Worm (Caenorhabditis elegans) whole organism, mixed stage, embryonic: Measurements from ENCODE around the gene ccep-97.

Source experiments
- M03D4.4 ChIP-seq: sonication (generic microtip); optimal IDR thresholded peaks from 2 replicates; lab custom pipeline; 2017; ENCODE audit warnings: mild to moderate bottlenecking, missing genetic modification characterization, missing compliant biosample characterization
- blmp-1 ChIP-seq: fragments of 150-350 bp; optimal IDR thresholded peaks from 2 replicates; lab custom pipeline; 2014; ENCODE audit warnings: missing biosample characterization, missing genetic modification characterization
- ceh-83 ChIP-seq: fragments of 200-800 bp; sonication (Bioruptor generic); optimal IDR thresholded peaks from 2 replicates; lab custom pipeline; 2018; ENCODE audit warnings: mild to moderate bottlenecking, missing genetic modification characterization, missing compliant biosample characterization
- ces-1 ChIP-seq: fragments of 150-350 bp; optimal IDR thresholded peaks from 2 replicates; lab custom pipeline; 2014; ENCODE audit warnings: missing biosample characterization, missing genetic modification reagents, missing genetic modification characterization
- cnd-1 ChIP-seq: fragments of 200-800 bp; sonication (Bioruptor generic); optimal IDR thresholded peaks from 2 replicates; lab custom pipeline; 2018; ENCODE audit warnings: mild to moderate bottlenecking, missing genetic modification characterization, missing compliant biosample characterization
- drap-1 ChIP-seq: fragments of 200-800 bp; sonication (Bioruptor generic); optimal IDR thresholded peaks from 3 replicates; lab custom pipeline; 2018; ENCODE audit warnings: mild to moderate bottlenecking, missing genetic modification characterization, missing compliant biosample characterization
- elt-1 ChIP-seq: sonication (generic microtip); optimal IDR thresholded peaks from 2 replicates; lab custom pipeline; 2017; ENCODE audit warnings: missing genetic modification characterization, mild to moderate bottlenecking, missing compliant biosample characterization, antibody characterized with exemption, moderate library complexity, borderline replicate concordance; ENCODE audit not compliant: insufficient read depth
- elt-3 ChIP-seq: fragments of 150-350 bp; optimal IDR thresholded peaks from 2 replicates; lab custom pipeline; 2014; ENCODE audit warnings: missing biosample characterization, missing genetic modification characterization
- flh-1 ChIP-seq: fragments of 200-800 bp; sonication (Bioruptor generic); optimal IDR thresholded peaks from 2 replicates; lab custom pipeline; 2018; ENCODE audit warnings: mild to moderate bottlenecking, missing genetic modification characterization, moderate library complexity, missing compliant biosample characterization
- ham-2 ChIP-seq: fragments of 200-800 bp; sonication (Bioruptor generic); optimal IDR thresholded peaks from 2 replicates; lab custom pipeline; 2018; ENCODE audit warnings: mild to moderate bottlenecking, missing genetic modification characterization, missing compliant biosample characterization
- hlh-1 ChIP-seq: fragments of 150-350 bp; optimal IDR thresholded peaks from 2 replicates; lab custom pipeline; 2014; ENCODE audit warnings: missing biosample characterization, missing genetic modification reagents, missing genetic modification characterization
- lin-13 ChIP-seq: fragments of 150-350 bp; optimal IDR thresholded peaks from 2 replicates; lab custom pipeline; 2014; ENCODE audit warnings: missing biosample characterization, missing genetic modification characterization
- lin-32 ChIP-seq: fragments of 200-800 bp; sonication (Bioruptor generic); optimal IDR thresholded peaks from 2 replicates; lab custom pipeline; 2018; ENCODE audit warnings: mild to moderate bottlenecking, missing genetic modification characterization, missing compliant biosample characterization
- lsy-2 ChIP-seq: fragments of 150-350 bp; optimal IDR thresholded peaks from 2 replicates; lab custom pipeline; 2014; ENCODE audit warnings: missing biosample characterization, missing genetic modification characterization
- mab-5 ChIP-seq: fragments of 150-350 bp; optimal IDR thresholded peaks from 2 replicates; lab custom pipeline; 2014; ENCODE audit warnings: missing biosample characterization, missing genetic modification characterization
- mep-1 ChIP-seq: fragments of 150-350 bp; optimal IDR thresholded peaks from 2 replicates; lab custom pipeline; 2017; ENCODE audit warnings: missing biosample characterization, missing genetic modification reagents, missing genetic modification characterization, inconsistent platforms
- mls-2 ChIP-seq: sonication (generic microtip); optimal IDR thresholded peaks from 2 replicates; lab custom pipeline; 2016; ENCODE audit warnings: mild to moderate bottlenecking, missing genetic modification characterization, moderate library complexity, missing compliant biosample characterization
- nhr-12 ChIP-seq: fragments of 150-350 bp; optimal IDR thresholded peaks from 2 replicates; lab custom pipeline; 2014; ENCODE audit warnings: missing biosample characterization, missing genetic modification characterization
- nhr-2 ChIP-seq: fragments of 150-350 bp; optimal IDR thresholded peaks from 2 replicates; lab custom pipeline; 2014; ENCODE audit warnings: missing biosample characterization, missing genetic modification characterization
- nhr-237 ChIP-seq: fragments of 150-350 bp; optimal IDR thresholded peaks from 2 replicates; lab custom pipeline; 2014; ENCODE audit warnings: missing biosample characterization, missing genetic modification characterization
- pha-4 ChIP-seq: fragments of 150-350 bp; optimal IDR thresholded peaks from 2 replicates; lab custom pipeline; 2018; ENCODE audit warnings: missing biosample characterization, missing genetic modification reagents, missing genetic modification characterization
- sem-2 ChIP-seq: fragments of 200-800 bp; sonication (Bioruptor generic); optimal IDR thresholded peaks from 2 replicates; lab custom pipeline; 2018; ENCODE audit warnings: mild to moderate bottlenecking, missing genetic modification characterization, missing compliant biosample characterization
- snpc-4 ChIP-seq: fragments of 150-350 bp; optimal IDR thresholded peaks from 2 replicates; lab custom pipeline; 2014; ENCODE audit warnings: missing biosample characterization, missing genetic modification characterization
- sptf-1 ChIP-seq: sonication (generic microtip); optimal IDR thresholded peaks from 2 replicates; lab custom pipeline; 2017; ENCODE audit warnings: mild to moderate bottlenecking, missing genetic modification characterization, moderate library complexity, missing compliant biosample characterization
- tbx-8 ChIP-seq: fragments of 200-800 bp; sonication (Bioruptor generic); optimal IDR thresholded peaks from 2 replicates; lab custom pipeline; 2018; ENCODE audit warnings: mild to moderate bottlenecking, missing genetic modification characterization, moderate library complexity, missing compliant biosample characterization
- unc-120 ChIP-seq: sonication (generic microtip); optimal IDR thresholded peaks from 2 replicates; lab custom pipeline; 2017; ENCODE audit warnings: missing genetic modification characterization, missing compliant biosample characterization; ENCODE audit not compliant: poor library complexity, severe bottlenecking
- unc-39 ChIP-seq: fragments of 150-350 bp; optimal IDR thresholded peaks from 2 replicates; lab custom pipeline; 2014; ENCODE audit warnings: missing biosample characterization, missing genetic modification characterization
- unc-62 ChIP-seq: fragments of 150-350 bp; optimal IDR thresholded peaks from 2 replicates; lab custom pipeline; 2014; ENCODE audit warnings: missing biosample characterization, missing genetic modification reagents, missing genetic modification characterization
- zip-8 ChIP-seq: fragments of 150-350 bp; optimal IDR thresholded peaks from 2 replicates; lab custom pipeline; 2014; ENCODE audit warnings: missing biosample characterization, missing genetic modification characterization
- ztf-11 ChIP-seq: fragments of 150-350 bp; optimal IDR thresholded peaks from 2 replicates; lab custom pipeline; 2014; ENCODE audit warnings: missing biosample characterization, missing genetic modification characterization

The ccep-97 gene

DNA sequence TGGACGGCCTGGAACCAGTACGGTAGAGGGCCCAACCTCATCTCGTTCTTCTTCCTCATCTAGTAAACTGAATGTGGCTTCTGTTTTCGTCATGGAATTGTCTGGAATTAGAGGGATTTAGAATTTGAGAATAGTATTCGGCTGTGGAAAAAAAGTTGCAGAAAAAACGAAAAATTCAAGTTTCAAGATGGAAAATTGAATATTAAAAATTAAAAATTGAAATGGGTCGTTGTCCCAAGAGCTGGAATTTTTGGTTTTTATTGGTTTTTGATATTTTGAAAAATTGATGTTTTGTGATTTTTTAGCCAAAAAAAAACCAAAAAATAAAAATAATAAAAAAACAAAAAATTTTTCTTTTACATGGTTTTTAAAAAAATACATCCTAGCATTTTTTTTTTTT, 12.6 kb downstream of the ccep-97 start, which contains the start of gene R02F11.3:
R02F11.3 (minus strand) TSS at position 101 of the 400 bp plus-strand sequence.
- TF ChIP-seq lin-13 (no peak), M03D4.4 (tag; lab: Kevin White, UChicago) (no peak), blmp-1 (tag; lab: Kevin White, UChicago) (no peak), nhr-2 (no peak), unc-62 (GFP tag; lab: Kevin White, UChicago) (no peak), tbx-8 (GFP tag; lab: Kevin White, UChicago) (no peak), elt-1 (tag; lab: Kevin White, UChicago) (no peak), zip-8 (no peak), ztf-11 (tag; lab: Kevin White, UChicago) (no peak)
- TF ChIP-seq, all 35 proteins: peak for 0

- TF ChIP-seq hlh-1 (no peak), ces-1 (GFP tag; lab: Kevin White, UChicago) (no peak), mls-2 (tag; lab: Kevin White, UChicago) (no peak)
- TF ChIP-seq, all 35 proteins: peak for 0
Measured at ce11 chrV:4801943-4802342, 16.5 kb downstream of the ccep-97 start.

DNA sequence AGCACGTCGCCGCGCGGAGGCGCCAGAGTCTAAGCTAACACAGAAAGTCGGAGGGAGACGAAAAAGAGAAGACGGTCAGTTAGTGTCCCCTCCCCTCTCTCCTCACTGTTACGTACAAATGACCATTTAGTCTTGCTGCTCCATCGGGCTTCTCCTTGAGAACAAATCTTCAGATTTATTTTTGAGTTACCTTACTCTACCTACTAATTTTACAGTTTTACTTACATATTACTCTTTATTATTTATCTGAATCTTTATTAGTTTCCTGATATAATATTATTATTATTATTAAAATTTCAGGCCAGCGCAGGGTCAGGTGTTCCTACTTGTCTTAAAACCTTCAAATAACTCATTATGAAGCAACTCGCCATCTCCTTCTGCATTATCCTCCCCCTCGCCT, 17.7 kb downstream of the ccep-97 start, which contains the start of gene R02F11.1:
R02F11.1 (plus strand) TSS at position 301 of the 400 bp plus-strand sequence.
- TF ChIP-seq zip-8, result no peak
- TF ChIP-seq snpc-4, result no peak

ce11 chrV:4794308-4794707, 24.2 kb downstream of the ccep-97 start, which contains the start of gene R02F11.2:
Gene R02F11.2, plus strand, starts transcription at chrV:4794599.
- TF ChIP-seq zip-8 (no peak), snpc-4 (no peak), lin-13 (no peak), M03D4.4 (tag; lab: Kevin White, UChicago) (no peak), sem-2 (no peak), unc-120 (tag; lab: Kevin White, UChicago) (no peak), lin-32 (no peak), hlh-1 (no peak), drap-1 (no peak), ceh-83 (no peak), unc-39 (tag; lab: Kevin White, UChicago) (no peak), nhr-2 (no peak), nhr-12 (tag; lab: Kevin White, UChicago) (no peak), unc-62 (GFP tag; lab: Kevin White, UChicago) (no peak), mls-2 (tag; lab: Kevin White, UChicago) (no peak), nhr-237 (tag; lab: Kevin White, UChicago) (no peak), blmp-1 (tag; lab: Kevin White, UChicago) (no peak), sptf-1 (tag; lab: Kevin White, UChicago) (no peak), ces-1 (GFP tag; lab: Kevin White, UChicago) (no peak)
- TF ChIP-seq, all 35 proteins: peak for 0

DNA sequence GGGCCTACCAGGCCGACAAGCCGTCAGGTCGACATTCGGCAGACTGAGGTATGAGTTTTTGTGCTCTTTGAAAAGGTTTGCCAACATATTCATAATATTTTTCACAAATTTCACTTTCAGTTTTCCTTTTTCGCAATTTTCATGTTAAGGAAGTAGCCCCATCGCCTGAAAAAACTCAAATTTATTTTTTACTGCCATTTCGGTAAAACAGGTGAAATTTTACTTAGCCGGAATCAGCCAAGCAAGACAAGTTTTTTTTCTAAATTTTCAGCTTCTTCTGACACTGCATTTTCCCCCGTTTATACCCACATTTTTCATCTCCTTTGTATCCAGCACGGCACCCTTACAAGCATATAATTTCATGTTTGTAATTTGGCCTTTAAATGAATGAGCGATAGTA, 26.9 kb downstream of the ccep-97 start, which contains the start of gene R02F11.11:
R02F11.11 (plus strand) TSS at position 301 of the 400 bp plus-strand sequence.
- TF ChIP-seq cnd-1 (tag; lab: Kevin White, UChicago) (no peak), drap-1 (no peak), mls-2 (tag; lab: Kevin White, UChicago) (no peak), snpc-4 (no peak), mab-5 (tag; lab: Kevin White, UChicago) (no peak), blmp-1 (tag; lab: Kevin White, UChicago) (no peak), pha-4 (no peak), elt-1 (tag; lab: Kevin White, UChicago) (no peak), lsy-2 (tag; lab: Kevin White, UChicago) (no peak), unc-39 (tag; lab: Kevin White, UChicago) (no peak), ham-2 (GFP tag; lab: Kevin White, UChicago) (no peak), nhr-12 (tag; lab: Kevin White, UChicago) (no peak), sptf-1 (tag; lab: Kevin White, UChicago) (no peak), lin-32 (no peak), ztf-11 (tag; lab: Kevin White, UChicago) (no peak), unc-62 (GFP tag; lab: Kevin White, UChicago) (no peak), nhr-237 (tag; lab: Kevin White, UChicago) (no peak), mep-1 (no peak), elt-3 (tag; lab: Kevin White, UChicago) (no peak), flh-1 (GFP tag; lab: Kevin White, UChicago) (no peak)
